Worm (Caenorhabditis elegans) whole organism, mixed stage, embryonic: ENCODE measurements around the gene C07A12.2.

Source experiments
- elt-3 ChIP-seq: fragments of 150-350 bp; optimal IDR thresholded peaks from 2 replicates; lab custom pipeline; 2014; ENCODE audit warnings: missing biosample characterization, missing genetic modification characterization
- lin-13 ChIP-seq: fragments of 150-350 bp; optimal IDR thresholded peaks from 2 replicates; lab custom pipeline; 2014; ENCODE audit warnings: missing biosample characterization, missing genetic modification characterization
- lsy-2 ChIP-seq: fragments of 150-350 bp; optimal IDR thresholded peaks from 2 replicates; lab custom pipeline; 2014; ENCODE audit warnings: missing biosample characterization, missing genetic modification characterization
- mep-1 ChIP-seq: fragments of 150-350 bp; optimal IDR thresholded peaks from 2 replicates; lab custom pipeline; 2017; ENCODE audit warnings: missing biosample characterization, missing genetic modification reagents, missing genetic modification characterization, inconsistent platforms
- nhr-237 ChIP-seq: fragments of 150-350 bp; optimal IDR thresholded peaks from 2 replicates; lab custom pipeline; 2014; ENCODE audit warnings: missing biosample characterization, missing genetic modification characterization
- snpc-4 ChIP-seq: fragments of 150-350 bp; optimal IDR thresholded peaks from 2 replicates; lab custom pipeline; 2014; ENCODE audit warnings: missing biosample characterization, missing genetic modification characterization
- sptf-1 ChIP-seq: sonication (generic microtip); optimal IDR thresholded peaks from 2 replicates; lab custom pipeline; 2017; ENCODE audit warnings: mild to moderate bottlenecking, missing genetic modification characterization, moderate library complexity, missing compliant biosample characterization
- unc-39 ChIP-seq: fragments of 150-350 bp; optimal IDR thresholded peaks from 2 replicates; lab custom pipeline; 2014; ENCODE audit warnings: missing biosample characterization, missing genetic modification characterization

DNA sequence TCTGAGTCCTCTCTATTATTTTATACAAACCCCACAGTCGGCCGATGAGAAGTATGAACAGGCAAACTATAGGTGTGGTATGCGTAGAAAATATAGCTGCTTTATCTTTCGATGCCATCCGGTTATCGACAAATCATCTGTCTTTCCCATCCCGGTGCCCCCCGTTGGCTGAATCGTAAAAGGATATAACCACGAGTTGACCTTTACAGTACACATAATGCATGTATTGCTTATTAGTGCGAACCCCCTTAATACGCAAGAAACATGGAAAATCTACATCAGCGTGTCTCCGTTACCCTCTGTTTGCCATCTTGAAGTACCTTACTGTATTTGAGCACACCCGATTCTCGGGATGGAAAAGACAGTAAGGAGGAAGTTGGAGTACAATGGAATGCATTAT is 4.3 kb downstream of the C07A12.2 start:
- TF ChIP-seq sptf-1 (tag; lab: Kevin White, UChicago) (no peak), lsy-2 (tag; lab: Kevin White, UChicago) (no peak), snpc-4 (tag; lab: Kevin White, UChicago) (no peak), mep-1 (tag; lab: Kevin White, UChicago) (no peak), elt-3 (tag; lab: Kevin White, UChicago) (no peak), unc-39 (tag; lab: Kevin White, UChicago) (no peak), nhr-237 (no peak), lin-13 (tag; lab: Kevin White, UChicago) (no peak)
